Fruit fly (Drosophila melanogaster): ENCODE data around the gene Chd1.

The Chd1 gene

DNA sequence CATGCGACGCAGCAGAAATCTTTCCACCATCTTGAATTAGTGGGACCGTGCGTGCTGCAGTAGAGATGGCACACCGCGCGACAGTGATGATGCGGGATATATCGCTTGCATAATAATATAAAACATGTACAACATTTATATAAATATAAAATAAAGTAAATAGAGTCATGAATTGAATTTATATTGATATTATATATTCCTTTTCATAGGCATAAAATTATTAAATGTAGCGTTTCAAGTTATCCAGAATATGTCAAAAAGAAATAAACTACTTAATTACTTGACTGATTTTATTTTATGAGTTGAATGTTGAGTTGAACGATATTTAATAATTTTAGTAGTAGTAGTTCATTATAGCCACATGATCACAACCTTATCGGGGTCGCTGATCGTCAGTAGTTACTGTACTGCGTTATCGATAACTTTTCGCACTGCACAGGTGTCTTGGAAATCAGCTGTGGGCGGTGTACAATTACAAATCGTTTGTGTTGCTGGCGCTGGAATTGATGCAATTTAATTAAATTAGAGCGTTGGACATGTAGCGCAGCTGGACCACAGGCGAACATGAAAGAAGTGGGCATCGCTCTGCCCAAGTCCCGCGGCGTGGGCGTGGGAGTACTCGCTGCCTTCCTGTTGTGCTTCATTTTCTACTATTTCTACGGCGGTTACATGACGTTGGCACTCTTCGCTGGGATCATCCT is at the start of gene Chd1, which contains the start of gene Bem46:
Gene Chd1, minus strand, starts transcription at position 43 of the 701 bp plus-strand sequence.
Gene Bem46, plus strand, starts transcription at position 436 of the 701 bp plus-strand sequence.
- peak in 1 of 2 experiments; percentile 17 for TF ChIP-seq CTCF (optimal IDR thresholded peaks at IDR 0.05)
- TF ChIP-seq CG8478 (optimal IDR thresholded peaks at IDR 0.05): no peak

DNA sequence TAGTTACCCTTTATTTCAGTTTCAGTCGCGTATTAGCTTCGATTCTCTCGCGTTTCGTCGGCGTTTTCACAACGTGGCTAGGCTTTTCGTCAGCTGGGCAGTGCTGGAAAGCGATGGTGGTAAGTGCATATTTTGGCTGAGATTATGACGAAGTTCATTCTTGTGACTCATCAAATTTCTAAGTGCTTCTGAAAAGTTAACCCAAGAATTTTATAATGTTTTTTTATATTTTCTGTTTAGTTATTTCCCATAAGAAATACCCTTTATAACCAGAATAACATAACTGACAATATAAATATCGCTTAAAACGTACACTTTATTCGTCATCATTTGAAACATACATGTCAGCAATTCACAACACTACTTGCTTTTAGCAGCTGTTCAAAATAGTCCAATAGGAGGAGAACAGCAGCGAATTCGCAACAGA is 49.6 kb upstream of the Chd1 start, which contains the start of the genes CG17260 and SerRS:
Gene CG17260, plus strand, starts transcription at position 78 of the 427 bp plus-strand sequence.
Gene SerRS, minus strand, starts transcription at position 251 of the 427 bp plus-strand sequence.
- TF ChIP-seq CTCF (optimal IDR thresholded peaks at IDR 0.05) (no peak), CG8478 (optimal IDR thresholded peaks at IDR 0.05) (no peak)

DNA sequence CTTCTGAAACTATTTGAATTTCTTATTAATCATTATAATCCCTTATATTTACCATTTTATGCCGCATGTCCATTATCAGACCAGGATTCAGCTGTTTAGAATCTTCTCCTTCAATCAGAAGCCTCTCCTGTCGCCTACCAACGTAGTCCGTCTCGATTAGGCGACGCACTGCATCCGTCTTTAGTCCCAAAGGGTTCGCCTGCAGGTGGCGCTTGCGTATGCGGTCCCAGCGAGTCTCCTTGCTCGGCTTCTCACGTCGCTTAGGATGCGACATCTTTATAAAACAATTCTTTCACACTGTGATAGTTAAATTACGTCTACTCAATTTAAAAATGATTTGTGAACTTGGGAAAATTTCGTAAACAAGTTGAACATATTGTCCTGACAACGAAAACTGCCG is 47.4 kb upstream of the Chd1 start, which contains the start of gene CG17258:
Gene CG17258, minus strand, starts transcription at position 380 of the 400 bp plus-strand sequence.
- TF ChIP-seq CTCF (optimal IDR thresholded peaks at IDR 0.05): peak; percentile 65 to 73
- no peak for TF ChIP-seq CG8478 (optimal IDR thresholded peaks at IDR 0.05)

DNA sequence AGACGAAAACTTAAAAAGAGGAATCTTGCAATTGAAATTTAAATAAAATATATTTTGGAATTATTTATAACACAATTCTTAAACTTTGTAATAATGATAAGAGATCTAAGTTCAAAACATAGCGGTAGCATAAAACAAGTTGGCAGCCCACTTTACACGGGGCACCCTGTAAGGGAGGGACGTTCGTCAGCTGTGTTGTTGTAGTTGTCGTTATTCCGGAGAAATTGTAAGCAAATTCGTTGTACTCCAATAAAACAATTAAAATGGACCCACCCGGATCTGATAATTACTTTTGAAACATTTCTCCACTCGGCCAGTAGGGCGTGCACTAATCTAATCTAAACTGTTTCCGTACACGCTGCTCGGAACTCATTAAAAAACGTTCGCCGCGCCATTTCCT is 42.8 kb upstream of the Chd1 start, which contains the start of gene GABPI:
Gene GABPI, plus strand, starts transcription at position 190 of the 400 bp plus-strand sequence.
- TF ChIP-seq CTCF (optimal IDR thresholded peaks at IDR 0.05) (no peak), CG8478 (optimal IDR thresholded peaks at IDR 0.05) (no peak)

DNA sequence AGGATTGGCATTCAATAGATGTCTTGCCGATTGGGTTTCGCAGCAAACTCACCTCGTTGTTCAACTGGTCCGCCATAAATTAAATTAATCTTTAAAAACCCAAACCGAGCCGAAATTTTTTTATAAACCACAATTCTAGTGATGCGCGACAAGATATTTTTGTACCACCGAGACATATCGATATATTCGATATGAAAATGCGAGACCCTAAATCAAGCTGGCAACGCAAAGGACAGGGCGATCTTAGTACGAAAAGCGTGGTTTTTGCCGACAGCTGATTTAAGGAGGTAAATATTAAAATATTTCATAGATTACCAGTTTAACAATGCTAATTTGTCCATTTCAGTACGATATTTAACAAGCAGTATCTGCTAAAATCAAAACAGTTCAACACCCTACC is 41.5 kb upstream of the Chd1 start, which contains the start of the genes Sf3b2 and CG17219:
Gene Sf3b2, minus strand, starts transcription at position 157 of the 400 bp plus-strand sequence.
Gene CG17219, plus strand, starts transcription at position 242 of the 400 bp plus-strand sequence.
- TF ChIP-seq CG8478 (optimal IDR thresholded peaks at IDR 0.05): no peak
- no peak for TF ChIP-seq CTCF (optimal IDR thresholded peaks at IDR 0.05)

DNA sequence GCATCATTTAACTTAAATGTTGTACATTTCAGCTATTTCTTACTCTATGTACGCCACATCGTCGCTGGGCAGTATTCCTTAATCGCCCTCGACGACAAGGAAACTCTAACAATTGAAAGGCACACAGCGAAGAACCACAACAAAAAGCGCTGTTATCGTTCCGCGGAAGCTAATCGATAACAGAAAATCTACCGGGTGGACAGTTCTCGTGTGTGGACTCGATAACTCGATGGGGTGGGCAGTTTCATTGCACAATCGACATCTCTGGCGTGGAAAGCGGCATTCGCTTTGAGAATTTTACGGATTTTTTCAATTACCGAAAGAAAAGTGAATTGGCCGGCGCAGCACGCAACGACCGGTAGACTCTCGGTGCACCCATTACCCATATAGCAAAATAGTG is 35.5 kb upstream of the Chd1 start, which contains the start of the genes alpha4GT1 and Prp40:
Gene alpha4GT1, minus strand, starts transcription at position 156 of the 400 bp plus-strand sequence.
Gene Prp40, plus strand, starts transcription at position 241 of the 400 bp plus-strand sequence.
- TF ChIP-seq CTCF (optimal IDR thresholded peaks at IDR 0.05) (peak in 1 of 2 experiments; percentile 23), CG8478 (optimal IDR thresholded peaks at IDR 0.05) (no peak)

DNA sequence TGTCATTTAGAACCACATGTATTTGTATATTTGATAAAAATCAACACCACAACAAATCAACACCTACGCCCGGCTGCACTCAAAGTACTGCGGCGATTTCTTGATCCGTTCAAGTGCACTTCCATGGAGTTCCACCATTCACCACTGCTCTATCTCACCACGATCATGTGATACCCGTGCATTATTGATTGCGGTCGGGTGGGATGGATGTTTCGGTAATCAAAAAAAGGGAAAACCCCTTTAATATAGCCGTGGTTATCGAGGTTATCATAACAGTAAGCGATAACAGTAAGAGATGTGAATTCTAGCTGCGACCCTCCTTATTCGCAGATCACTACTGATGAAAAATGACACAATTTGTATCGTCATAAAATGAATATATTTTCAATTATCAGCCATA is 30.7 kb upstream of the Chd1 start, which contains the start of the genes CG17224 and CG17264:
Gene CG17224, minus strand, starts transcription at position 97 of the 400 bp plus-strand sequence.
Gene CG17264, plus strand, starts transcription at position 297 of the 400 bp plus-strand sequence.
- TF ChIP-seq CG8478 (optimal IDR thresholded peaks at IDR 0.05) (no peak), CTCF (optimal IDR thresholded peaks at IDR 0.05) (no peak)

DNA sequence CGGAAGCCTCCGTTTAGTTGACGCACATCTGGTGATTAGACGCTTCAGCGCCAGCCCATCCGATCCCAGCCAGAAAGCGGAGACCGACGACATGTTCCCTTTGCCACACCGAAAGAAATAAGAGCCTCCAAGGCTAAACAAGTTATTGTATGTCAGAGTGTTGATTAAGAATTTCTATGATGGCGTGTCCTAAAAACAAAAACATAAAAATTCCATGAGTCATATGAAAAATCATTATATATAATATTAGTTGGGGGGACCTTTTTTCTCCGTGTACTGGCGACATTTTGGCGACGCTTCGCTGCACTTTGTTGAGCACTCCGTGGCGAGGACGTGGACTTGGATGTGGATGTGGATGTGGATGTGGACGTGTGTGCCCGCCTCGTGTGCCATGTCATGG is 25.3 kb upstream of the Chd1 start:
- TF ChIP-seq CG8478 (optimal IDR thresholded peaks at IDR 0.05) (no peak), CTCF (optimal IDR thresholded peaks at IDR 0.05) (no peak)

DNA sequence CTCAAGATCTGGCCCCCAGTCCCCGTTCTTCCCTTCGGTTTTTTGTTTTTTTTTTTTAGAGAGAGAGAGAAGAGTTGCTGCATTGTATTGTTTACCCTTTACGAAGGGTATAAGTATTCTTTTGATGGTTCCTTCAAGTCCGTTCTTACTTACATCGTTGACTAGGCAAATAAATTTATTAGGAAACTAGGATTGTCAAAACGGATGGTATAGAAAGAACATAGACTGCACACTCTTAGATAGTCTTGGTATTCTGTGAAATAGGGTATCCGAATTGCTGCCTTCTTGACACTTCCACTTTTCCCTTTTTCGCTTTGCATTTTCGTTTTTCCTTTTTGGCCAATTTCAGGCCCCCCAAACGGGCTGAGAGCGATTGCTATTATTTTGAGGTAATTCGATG is 24.0 kb upstream of the Chd1 start:
- TF ChIP-seq CG8478 (optimal IDR thresholded peaks at IDR 0.05) (no peak), CTCF (optimal IDR thresholded peaks at IDR 0.05) (no peak)

DNA sequence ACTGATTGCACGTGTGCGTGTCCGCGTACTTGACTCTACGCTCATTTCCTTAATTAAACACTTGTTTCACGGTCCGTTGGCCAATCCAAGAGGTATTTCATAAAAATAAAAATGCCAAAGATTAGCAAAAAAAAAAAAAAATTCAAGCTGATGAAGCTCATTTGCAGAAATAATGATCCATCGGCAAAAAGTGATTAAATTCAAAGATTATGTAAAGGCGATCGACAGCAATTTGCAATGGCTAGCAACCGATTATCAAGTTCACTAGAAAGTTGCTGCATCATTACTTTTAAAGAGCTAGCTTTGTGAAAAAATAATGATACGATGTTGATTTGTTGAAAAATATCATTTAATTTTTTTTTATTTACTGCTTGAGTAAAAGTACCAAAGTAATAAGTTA is 21.9 kb upstream of the Chd1 start:
- TF ChIP-seq CTCF (optimal IDR thresholded peaks at IDR 0.05): no peak
- no peak for TF ChIP-seq CG8478 (optimal IDR thresholded peaks at IDR 0.05)

DNA sequence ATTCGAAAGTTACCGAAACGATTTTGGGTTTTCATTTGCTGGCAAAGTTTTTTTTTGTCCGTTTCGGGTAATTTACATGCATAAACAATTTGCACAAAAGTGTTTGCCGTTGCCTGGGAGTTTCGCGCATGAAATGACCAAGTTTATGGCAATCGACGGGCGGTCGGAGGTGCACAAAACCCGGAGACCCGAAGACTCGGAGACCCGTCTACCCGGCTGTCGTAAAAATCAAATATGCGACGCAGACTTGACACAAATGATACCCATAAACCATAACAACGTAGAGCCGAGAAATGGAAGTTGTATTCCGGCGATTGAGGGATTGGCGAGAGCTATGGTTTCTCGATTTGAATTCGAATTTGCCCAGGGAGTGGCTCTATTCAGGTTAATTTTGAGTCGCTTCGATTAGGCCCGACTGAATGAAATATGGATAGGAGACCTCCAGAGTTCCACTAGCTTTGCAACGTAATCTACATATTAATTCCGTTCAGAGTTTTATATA is 19.5 kb upstream of the Chd1 start:
- TF ChIP-seq CTCF (optimal IDR thresholded peaks at IDR 0.05): no peak
- no peak for TF ChIP-seq CG8478 (optimal IDR thresholded peaks at IDR 0.05)

DNA sequence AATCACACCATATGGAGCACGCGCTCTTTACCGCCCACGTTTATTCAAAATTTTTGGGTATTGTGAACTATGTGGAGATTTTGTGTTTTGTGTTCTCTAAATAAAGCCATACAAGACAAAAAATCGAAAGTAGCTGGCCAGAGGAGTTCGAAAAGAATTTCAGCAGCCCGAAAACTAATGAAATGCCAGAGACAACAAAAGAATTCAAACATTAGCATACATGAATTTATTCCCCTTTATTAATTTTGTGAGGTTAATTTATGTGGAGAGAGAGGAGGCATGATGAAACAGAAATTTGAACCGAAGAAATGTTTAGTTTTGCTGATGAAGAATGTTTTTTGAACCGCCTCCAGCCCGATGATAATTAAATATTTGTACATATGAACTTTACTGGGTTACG is 18.7 kb upstream of the Chd1 start:
- TF ChIP-seq CTCF (optimal IDR thresholded peaks at IDR 0.05) (no peak), CG8478 (optimal IDR thresholded peaks at IDR 0.05) (no peak)

DNA sequence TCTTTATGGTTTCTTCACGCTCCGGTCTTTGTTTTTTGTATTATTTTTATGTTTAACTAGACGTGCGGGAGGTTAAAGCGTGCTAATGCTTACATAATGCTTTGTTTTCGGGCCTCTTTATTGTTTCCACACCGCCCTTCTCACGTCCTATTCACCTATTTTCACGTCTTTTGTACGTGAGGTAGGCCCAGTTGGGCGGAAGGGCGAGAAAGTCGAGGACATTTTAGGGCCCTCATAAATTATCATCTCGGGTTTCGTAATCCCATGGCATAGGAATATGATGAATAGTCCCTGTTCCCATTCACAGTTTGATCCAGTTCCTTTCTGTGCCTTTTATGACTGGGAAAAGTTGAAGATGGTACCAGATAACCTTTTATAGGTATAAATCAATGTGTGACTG is 18.0 kb upstream of the Chd1 start:
- no peak for TF ChIP-seq CTCF (optimal IDR thresholded peaks at IDR 0.05)
- no peak for TF ChIP-seq CG8478 (optimal IDR thresholded peaks at IDR 0.05)

DNA sequence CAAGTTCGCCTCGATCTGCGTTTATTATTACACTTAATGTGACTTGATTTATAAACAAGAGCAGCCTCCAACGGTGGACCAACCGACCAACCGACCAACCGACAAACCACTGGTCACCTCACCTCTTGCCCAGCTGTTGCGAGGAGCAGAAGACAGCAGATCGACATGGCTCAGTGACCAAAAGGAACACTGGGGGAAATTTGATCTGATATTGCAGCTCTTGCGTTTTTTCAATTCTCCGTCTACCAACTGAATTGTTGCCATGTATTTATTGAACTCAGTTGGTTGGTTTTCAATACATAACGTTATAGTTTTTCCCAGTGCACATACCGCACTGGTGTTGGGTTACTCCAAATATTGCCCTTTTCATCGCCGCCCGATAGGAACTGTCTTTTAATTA is 17.1 kb upstream of the Chd1 start:
- no peak for TF ChIP-seq CTCF (optimal IDR thresholded peaks at IDR 0.05)
- no peak for TF ChIP-seq CG8478 (optimal IDR thresholded peaks at IDR 0.05)

DNA sequence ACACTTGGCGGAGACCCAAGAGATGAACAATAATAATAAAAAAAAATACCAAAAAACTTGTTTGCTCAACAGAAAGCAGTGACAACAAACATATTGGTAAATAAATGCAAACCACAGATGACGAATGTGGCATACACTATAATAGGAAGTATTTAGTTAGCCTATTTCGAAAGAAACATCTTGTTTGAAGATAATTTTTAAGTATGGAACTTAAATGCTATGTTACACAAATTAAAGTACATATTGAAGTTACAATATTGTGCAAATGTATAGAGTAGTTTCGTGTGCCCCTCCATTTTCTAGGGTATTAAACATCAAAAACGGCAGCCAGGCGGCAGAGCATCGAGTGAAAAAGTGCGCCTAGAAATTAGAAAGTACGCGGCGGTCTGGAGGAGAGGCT is 15.9 kb upstream of the Chd1 start:
- TF ChIP-seq CG8478 (optimal IDR thresholded peaks at IDR 0.05) (no peak), CTCF (optimal IDR thresholded peaks at IDR 0.05) (no peak)

DNA sequence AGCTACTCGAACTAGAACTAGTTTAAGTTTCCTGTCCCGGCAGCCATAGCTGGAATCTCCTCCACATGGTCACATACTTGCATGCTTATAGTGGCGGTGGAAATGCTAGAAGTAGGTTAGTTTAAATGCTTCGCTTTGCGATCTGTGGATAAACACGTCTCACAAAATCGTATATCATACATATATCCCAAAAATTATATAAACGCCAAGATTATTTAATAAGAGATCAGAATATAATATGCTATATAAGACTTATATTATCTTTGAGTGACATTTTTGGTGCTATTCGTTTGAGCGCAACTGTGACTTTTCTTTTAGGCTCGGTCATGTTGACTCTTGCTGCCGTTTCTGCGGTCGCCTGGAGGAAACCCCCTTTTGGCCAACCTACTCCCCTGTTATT is 14.4 kb upstream of the Chd1 start:
- TF ChIP-seq CTCF (optimal IDR thresholded peaks at IDR 0.05): no peak
- no peak for TF ChIP-seq CG8478 (optimal IDR thresholded peaks at IDR 0.05)

All from S2 (cell line).